Fruit fly (Drosophila melanogaster) whole organism, embryonic: ENCODE measurements around the gene beta'COP.

Experiments used
- Antp ChIP-seq: fragments of 200-800 bp; sonication (Bioruptor generic); optimal IDR thresholded peaks from 3 replicates; lab custom pipeline; 2016; ENCODE audit warnings: missing biosample characterization, missing genetic modification characterization
- CG10147 ChIP-seq: fragments of 200-800 bp; sonication (Bioruptor generic); optimal IDR thresholded peaks from 2 replicates; lab custom pipeline; 2019; ENCODE audit warnings: missing biosample characterization, mild to moderate bottlenecking, missing genetic modification characterization, moderate library complexity
- CG1024 ChIP-seq: fragments of 200-800 bp; sonication (Bioruptor generic); IDR thresholded peaks from 2 replicates; pipeline ENCODE4 v1.3.6; 2022; ENCODE audit warnings: missing biosample characterization, missing genetic modification characterization
- CG10267 ChIP-seq: fragments of 200-800 bp; sonication (Bioruptor generic); optimal IDR thresholded peaks from 2 replicates; lab custom pipeline; 2018; ENCODE audit warnings: missing biosample characterization, mild to moderate bottlenecking, missing genetic modification characterization, moderate library complexity
- CG10274 ChIP-seq: fragments of 200-800 bp; sonication (Bioruptor generic); optimal IDR thresholded peaks from 3 replicates; lab custom pipeline; 2017; ENCODE audit warnings: missing biosample characterization, mild to moderate bottlenecking, missing genetic modification characterization
- CG12299 ChIP-seq: fragments of 200-800 bp; sonication (Bioruptor generic); optimal IDR thresholded peaks from 2 replicates; lab custom pipeline; 2018; ENCODE audit warnings: missing biosample characterization, mild to moderate bottlenecking, missing genetic modification characterization
- CG14014 ChIP-seq: fragments of 200-800 bp; sonication (Bioruptor generic); IDR thresholded peaks from 2 replicates; pipeline ENCODE4 v1.3.6; 2022; ENCODE audit warnings: missing biosample characterization, missing genetic modification characterization
- CG1603 ChIP-seq: fragments of 200-800 bp; sonication (Bioruptor generic); optimal IDR thresholded peaks from 2 replicates; lab custom pipeline; 2019; ENCODE audit warnings: missing biosample characterization, mild to moderate bottlenecking, missing genetic modification characterization, moderate library complexity
- CG17802 ChIP-seq: fragments of 200-800 bp; sonication (Bioruptor generic); optimal IDR thresholded peaks from 2 replicates; lab custom pipeline; 2018; ENCODE audit warnings: missing biosample characterization, mild to moderate bottlenecking, missing genetic modification characterization, moderate library complexity
- CG2120 ChIP-seq: fragments of 200-800 bp; sonication (Bioruptor generic); optimal IDR thresholded peaks from 3 replicates; lab custom pipeline; 2016; ENCODE audit warnings: missing biosample characterization, missing genetic modification characterization
- CG2712 ChIP-seq: fragments of 200-800 bp; optimal IDR thresholded peaks from 3 replicates; lab custom pipeline; 2019; ENCODE audit warnings: missing biosample characterization, mild to moderate bottlenecking, missing genetic modification characterization, moderate library complexity
- CG30403 ChIP-seq: fragments of 200-800 bp; sonication (Bioruptor generic); optimal IDR thresholded peaks from 3 replicates; lab custom pipeline; 2016; ENCODE audit warnings: missing biosample characterization, missing genetic modification characterization
- CG34422 ChIP-seq: fragments of 200-800 bp; sonication (Bioruptor generic); IDR thresholded peaks from 3 replicates; pipeline ENCODE4 v1.3.6; 2022; ENCODE audit warnings: missing biosample characterization, missing genetic modification characterization
- CG4707 ChIP-seq: fragments of 200-800 bp; sonication (Bioruptor generic); optimal IDR thresholded peaks from 2 replicates; lab custom pipeline; 2018; ENCODE audit warnings: missing biosample characterization, mild to moderate bottlenecking, missing genetic modification characterization, moderate library complexity
- CG8089 ChIP-seq: fragments of 200-800 bp; sonication (Bioruptor generic); optimal IDR thresholded peaks from 3 replicates; lab custom pipeline; 2016; ENCODE audit warnings: missing biosample characterization, missing genetic modification characterization
- D19A ChIP-seq: fragments of 200-800 bp; optimal IDR thresholded peaks from 3 replicates; lab custom pipeline; 2019; ENCODE audit warnings: missing biosample characterization, mild to moderate bottlenecking, missing genetic modification characterization, moderate library complexity
- D19B ChIP-seq: fragments of 200-800 bp; sonication (Bioruptor generic); optimal IDR thresholded peaks from 2 replicates; lab custom pipeline; 2017; ENCODE audit warnings: missing biosample characterization, mild to moderate bottlenecking, missing genetic modification characterization
- Dref ChIP-seq: fragments of 200-800 bp; sonication (Bioruptor generic); IDR thresholded peaks from 2 replicates; pipeline ENCODE4 v1.3.6; 2022; ENCODE audit warnings: missing biosample characterization, missing genetic modification characterization
- E2f2 ChIP-seq: fragments of 200-800 bp; sonication (Bioruptor generic); IDR thresholded peaks from 2 replicates; pipeline ENCODE4 v1.3.6; 2022; ENCODE audit warnings: missing biosample characterization, missing genetic modification characterization
- Hmr ChIP-seq: fragments of 200-800 bp; sonication (Bioruptor generic); optimal IDR thresholded peaks from 3 replicates; lab custom pipeline; 2017; ENCODE audit warnings: mild to moderate bottlenecking, missing biosample characterization, missing genetic modification reagents, missing genetic modification characterization
- Hr78 ChIP-seq, 2 experiments: fragments of 200-800 bp in 1 of 2; fragments of >200 bp in 1 of 2; sonication (Bioruptor generic) in 1 of 2; optimal IDR thresholded peaks; 2 replicates each; lab custom pipeline; 2017 to 2019; ENCODE audit warnings: missing biosample characterization in 2 of 2, missing genetic modification characterization in 2 of 2, mild to moderate bottlenecking in 1 of 2, moderate library complexity in 1 of 2
- Hsf ChIP-seq: fragments of 200-800 bp; sonication (Bioruptor generic); optimal IDR thresholded peaks from 3 replicates; lab custom pipeline; 2016; ENCODE audit warnings: missing biosample characterization, missing genetic modification characterization
- MBD-R2 ChIP-seq: fragments of 200-800 bp; sonication (Bioruptor generic); IDR thresholded peaks from 2 replicates; pipeline ENCODE4 v1.3.6; 2022; ENCODE audit warnings: missing biosample characterization, missing genetic modification characterization
- MTF-1 ChIP-seq: fragments of 200-800 bp; sonication (Bioruptor generic); optimal IDR thresholded peaks from 2 replicates; lab custom pipeline; 2018; ENCODE audit warnings: missing biosample characterization, mild to moderate bottlenecking, missing genetic modification characterization, borderline replicate concordance
- Max ChIP-seq: fragments of 200-800 bp; sonication (Bioruptor generic); optimal IDR thresholded peaks from 2 replicates; lab custom pipeline; 2016; ENCODE audit warnings: missing biosample characterization, mild to moderate bottlenecking, missing genetic modification characterization
- NFAT ChIP-seq: fragments of 200-800 bp; sonication (Bioruptor generic); IDR thresholded peaks from 2 replicates; pipeline ENCODE4 v1.3.6; 2022; ENCODE audit warnings: missing biosample characterization, missing genetic modification characterization
- Six4 ChIP-seq: fragments of 200-800 bp; sonication (Bioruptor generic); optimal IDR thresholded peaks from 2 replicates; lab custom pipeline; 2016; ENCODE audit warnings: missing biosample characterization, missing genetic modification characterization
- Sox102F ChIP-seq: fragments of 200-800 bp; sonication (Bioruptor generic); optimal IDR thresholded peaks from 2 replicates; lab custom pipeline; 2018; ENCODE audit warnings: missing biosample characterization, mild to moderate bottlenecking, missing genetic modification characterization, moderate library complexity
- Vsx1 ChIP-seq: fragments of 200-800 bp; sonication (Bioruptor generic); optimal IDR thresholded peaks from 2 replicates; lab custom pipeline; 2017; ENCODE audit warnings: missing biosample characterization, mild to moderate bottlenecking, missing genetic modification characterization, missing genetic modification reagents
- Xbp1 ChIP-seq: fragments of 200-800 bp; sonication (Bioruptor generic); optimal IDR thresholded peaks from 3 replicates; lab custom pipeline; 2016; ENCODE audit warnings: missing biosample characterization, mild to moderate bottlenecking, missing genetic modification characterization
- ase ChIP-seq: fragments of 200-800 bp; sonication (Bioruptor generic); IDR thresholded peaks from 3 replicates; pipeline ENCODE4 v1.3.6; 2022; ENCODE audit warnings: missing biosample characterization, missing genetic modification characterization
- bowl ChIP-seq: fragments of 200-800 bp; sonication (Bioruptor generic); IDR thresholded peaks from 2 replicates; pipeline ENCODE4 v1.3.6; 2022; ENCODE audit warnings: missing biosample characterization, missing genetic modification characterization
- caup ChIP-seq: fragments of 200-800 bp; sonication (Bioruptor generic); optimal IDR thresholded peaks from 3 replicates; lab custom pipeline; 2017; ENCODE audit warnings: missing biosample characterization, mild to moderate bottlenecking, missing genetic modification characterization, moderate library complexity; ENCODE audit not compliant: severe bottlenecking
- cwo ChIP-seq: fragments of 200-800 bp; sonication (Bioruptor generic); optimal IDR thresholded peaks from 3 replicates; lab custom pipeline; 2017; ENCODE audit warnings: missing biosample characterization, missing genetic modification characterization, mild to moderate bottlenecking, moderate library complexity, missing genetic modification reagents
- danr ChIP-seq: fragments of 200-800 bp; sonication (Bioruptor generic); IDR thresholded peaks from 2 replicates; pipeline ENCODE4 v1.3.6; 2022; ENCODE audit warnings: missing biosample characterization, missing genetic modification characterization
- dmrt11E ChIP-seq: fragments of 200-800 bp; sonication (Bioruptor generic); optimal IDR thresholded peaks from 3 replicates; lab custom pipeline; 2018; ENCODE audit warnings: missing biosample characterization, mild to moderate bottlenecking, missing genetic modification characterization, moderate library complexity
- ewg ChIP-seq: fragments of 200-800 bp; sonication (Bioruptor generic); optimal IDR thresholded peaks from 3 replicates; lab custom pipeline; 2017; ENCODE audit warnings: mild to moderate bottlenecking, missing biosample characterization, missing genetic modification reagents, missing genetic modification characterization
- gcm2 ChIP-seq: fragments of 200-800 bp; sonication (Bioruptor generic); optimal IDR thresholded peaks from 2 replicates; lab custom pipeline; 2016; ENCODE audit warnings: missing biosample characterization, missing genetic modification characterization
- hbn ChIP-seq: fragments of 200-800 bp; sonication (Bioruptor generic); IDR thresholded peaks from 2 replicates; pipeline ENCODE4 v1.3.6; 2022; ENCODE audit warnings: missing biosample characterization, missing genetic modification characterization; ENCODE audit not compliant: partially characterized antibody
- mirr ChIP-seq: fragments of 200-800 bp; sonication (Bioruptor generic); optimal IDR thresholded peaks from 3 replicates; lab custom pipeline; 2018; ENCODE audit warnings: missing biosample characterization, mild to moderate bottlenecking, missing genetic modification characterization
- phol ChIP-seq: fragments of 200-800 bp; sonication (Bioruptor generic); optimal IDR thresholded peaks from 3 replicates; lab custom pipeline; 2018; ENCODE audit warnings: missing biosample characterization, mild to moderate bottlenecking, missing genetic modification characterization, moderate library complexity
- ranshi ChIP-seq: fragments of 200-800 bp; sonication (Bioruptor generic); IDR thresholded peaks from 2 replicates; pipeline ENCODE4 v1.3.6; 2022; ENCODE audit warnings: missing biosample characterization, missing genetic modification characterization
- sim ChIP-seq: fragments of 200-800 bp; sonication (Bioruptor generic); IDR thresholded peaks from 2 replicates; pipeline ENCODE4 v1.3.6; 2022; ENCODE audit warnings: missing biosample characterization, missing genetic modification characterization
- tna ChIP-seq: fragments of 200-800 bp; sonication (Bioruptor generic); IDR thresholded peaks from 2 replicates; pipeline ENCODE4 v1.3.6; 2022; ENCODE audit warnings: missing biosample characterization, missing genetic modification characterization; ENCODE audit not compliant: partially characterized antibody
- tx ChIP-seq: fragments of 200-800 bp; sonication (Bioruptor generic); optimal IDR thresholded peaks from 2 replicates; lab custom pipeline; 2016; ENCODE audit warnings: missing biosample characterization, missing genetic modification characterization
- zen2 ChIP-seq: fragments of 200-800 bp; sonication (Bioruptor generic); IDR thresholded peaks from 3 replicates; pipeline ENCODE4 v1.3.6; 2022; ENCODE audit warnings: missing biosample characterization, missing genetic modification characterization; ENCODE audit not compliant: partially characterized antibody

Gene beta'COP

dm6 chr2L:13370762-13371161 is 7.9 kb upstream of the beta'COP start, which contains the start of gene ND-B22 (continued):
- TF ChIP-seq phol (tag; lab: Kevin White, UChicago) (peak; percentile 46), CG17802 (tag; lab: Kevin White, UChicago) (peak; percentile 32), Hmr (GFP tag; lab: Kevin White, UChicago) (peak; percentile 38), Hr78 (GFP tag; optimal IDR thresholded peaks at IDR 0.05; lab: Kevin White, UChicago) (no peak), tx (no peak), CG12299 (tag; lab: Kevin White, UChicago) (no peak), ewg (GFP tag; lab: Kevin White, UChicago) (peak; percentile 52), CG2712 (peak; percentile 42), mirr (GFP tag; lab: Kevin White, UChicago) (no peak), Xbp1 (GFP tag; lab: Kevin White, UChicago) (peak; percentile 55), Dref (GFP tag; lab: Robert Waterston, UW) (0 out of 2 replicates have a peak, but pooled peaks have one; percentile 24), CG10274 (no peak), Vsx1 (peak; percentile 33), gcm2 (no peak), CG2120 (peak; percentile 73), Six4 (GFP tag; lab: Kevin White, UChicago) (no peak), hbn (peak; percentile 37; the same call in 1 of the 2 replicates), CG30403 (GFP tag; lab: Kevin White, UChicago) (peak; percentile 58), CG8089 (GFP tag; lab: Kevin White, UChicago) (no peak), Max (GFP tag; lab: Kevin White, UChicago) (peak; percentile 30), Antp (GFP tag; lab: Kevin White, UChicago) (peak; percentile 4), CG1024 (no peak), ranshi (GFP tag; lab: Robert Waterston, UW) (0 out of 2 replicates have a peak, but pooled peaks have one; percentile 22), D19B (GFP tag; lab: Kevin White, UChicago) (peak; percentile 26), Sox102F (no peak), tna (GFP tag; lab: Robert Waterston, UW) (0 out of 2 replicates have a peak, but pooled peaks have one; percentile 33), dmrt11E (tag; lab: Kevin White, UChicago) (peak; percentile 10), cwo (GFP tag; lab: Kevin White, UChicago) (no peak), NFAT (GFP tag; lab: Robert Waterston, UW) (no peak; the same call in 1 of the 2 replicates), CG34422 (GFP tag; lab: Robert Waterston, UW) (peak; percentile 35; the same call in 1 of the 3 replicates), sim (GFP tag; lab: Robert Waterston, UW) (no peak), Hsf (GFP tag; lab: Kevin White, UChicago) (peak; percentile 47), CG10267 (tag; lab: Kevin White, UChicago) (peak; percentile 93), E2f2 (peak; percentile 93), CG4707 (GFP tag; lab: Kevin White, UChicago) (no peak), danr (GFP tag; lab: Robert Waterston, UW) (no peak), ase (no peak), CG14014 (peak; percentile 21; the same call in 1 of the 2 replicates), D19A (tag; lab: Kevin White, UChicago) (peak; percentile 27), zen2 (GFP tag; lab: Robert Waterston, UW) (no peak), CG10147 (GFP tag; lab: Kevin White, UChicago) (peak; percentile 17), caup (GFP tag; lab: Kevin White, UChicago) (peak; percentile 69), bowl (GFP tag; lab: Robert Waterston, UW) (no peak), MTF-1 (GFP tag; lab: Kevin White, UChicago) (no peak), MBD-R2 (peak; percentile 85), CG1603 (tag; lab: Kevin White, UChicago) (peak; percentile 46)
